Fruit fly (Drosophila melanogaster) whole organism, embryonic: Measurements from ENCODE around the gene CG45073.

Experiments
- CG10462 ChIP-seq: fragments of 200-800 bp; sonication (Bioruptor generic); optimal IDR thresholded peaks from 2 replicates; lab custom pipeline; 2016; ENCODE audit warnings: missing biosample characterization, missing genetic modification characterization
- CG12942 ChIP-seq: fragments of 200-800 bp; sonication (Bioruptor generic); optimal IDR thresholded peaks from 3 replicates; lab custom pipeline; 2016; ENCODE audit warnings: missing biosample characterization, missing genetic modification characterization
- CG13624 ChIP-seq: fragments of 200-800 bp; sonication (Bioruptor generic); optimal IDR thresholded peaks from 2 replicates; lab custom pipeline; 2016; ENCODE audit warnings: missing biosample characterization, missing genetic modification characterization
- CG32532 ChIP-seq: fragments of 200-800 bp; sonication (Bioruptor generic); IDR thresholded peaks from 2 replicates; pipeline ENCODE4 v1.3.6; 2022; ENCODE audit warnings: missing biosample characterization, missing genetic modification characterization
- HLH3B ChIP-seq: fragments of 200-800 bp; sonication (Bioruptor generic); IDR thresholded peaks from 2 replicates; pipeline ENCODE4 v1.3.6; 2022; ENCODE audit warnings: missing biosample characterization, missing genetic modification characterization
- crc ChIP-seq: fragments of 200-800 bp; sonication (Bioruptor generic); optimal IDR thresholded peaks from 2 replicates; lab custom pipeline; 2016; ENCODE audit warnings: missing biosample characterization, missing genetic modification characterization
- dan ChIP-seq: fragments of 200-800 bp; sonication (Bioruptor generic); IDR thresholded peaks from 2 replicates; pipeline ENCODE4 v1.3.6; 2022; ENCODE audit warnings: missing biosample characterization, missing genetic modification characterization
- esg ChIP-seq: fragments of 200-800 bp; sonication (Bioruptor generic); conservative IDR thresholded peaks from 2 replicates; pipeline ENCODE4 v1.3.6; 2022; ENCODE audit warnings: missing biosample characterization, missing genetic modification characterization
- h ChIP-seq: fragments of >200 bp; optimal IDR thresholded peaks from 2 replicates; lab custom pipeline; 2017
- jumu ChIP-seq: fragments of 200-800 bp; sonication (Bioruptor generic); optimal IDR thresholded peaks from 3 replicates; lab custom pipeline; 2016; ENCODE audit warnings: missing biosample characterization, missing genetic modification characterization
- pan ChIP-seq, 4 experiments: fragments of >200 bp in 3 of 4; fragments of 200-800 bp in 1 of 4; sonication (Bioruptor generic) in 1 of 4; optimal IDR thresholded peaks in 3 of 4; IDR thresholded peaks in 1 of 4; 2 replicates each; pipeline versions ENCODE4 v1.3.6 to Lab custom; 2017 to 2022; ENCODE audit warnings: missing biosample characterization in 2 of 4, missing genetic modification characterization in 2 of 4, mixed read lengths in 1 of 4
- pnt ChIP-seq: fragments of 200-800 bp; sonication (Bioruptor generic); optimal IDR thresholded peaks from 3 replicates; lab custom pipeline; 2016; ENCODE audit warnings: missing biosample characterization, missing genetic modification characterization
- run ChIP-seq: fragments of 200-800 bp; sonication (Bioruptor generic); optimal IDR thresholded peaks from 3 replicates; lab custom pipeline; 2018; ENCODE audit warnings: missing biosample characterization, mild to moderate bottlenecking, missing genetic modification characterization
- seq ChIP-seq: fragments of 200-800 bp; sonication (Bioruptor generic); IDR thresholded peaks from 2 replicates; pipeline ENCODE4 v1.3.6; 2022; ENCODE audit warnings: missing biosample characterization, missing genetic modification characterization

DNA sequence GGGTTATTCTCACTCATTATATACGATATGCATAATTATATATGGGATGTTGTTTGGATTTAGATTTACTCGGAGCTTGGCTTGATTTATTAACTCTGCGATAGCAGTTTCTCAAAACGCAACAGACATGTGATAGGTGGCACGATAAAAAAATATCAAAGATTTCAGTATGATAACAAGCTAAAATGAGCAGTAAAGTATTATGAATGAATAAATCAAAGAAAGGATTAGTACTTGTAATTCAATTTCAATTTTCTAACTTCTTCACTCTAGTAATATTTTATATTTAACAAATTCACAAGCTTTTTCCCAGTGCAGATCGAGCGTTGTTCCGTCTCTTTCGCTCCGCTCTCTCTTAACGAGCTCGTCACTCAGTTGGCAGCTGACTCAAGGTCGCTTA is 40.4 kb downstream of the CG45073 start:
- TF ChIP-seq seq (GFP tag; lab: Robert Waterston, UW) (no peak), run (tag; lab: Kevin White, UChicago) (no peak), CG32532 (GFP tag; lab: Robert Waterston, UW) (no peak), jumu (GFP tag; lab: Kevin White, UChicago) (no peak), esg (GFP tag; lab: Robert Waterston, UW) (no peak), crc (no peak), pnt (no peak), pan (optimal IDR thresholded peaks at IDR 0.05; lab: Kevin White, UChicago) (no peak), pan (GFP tag; optimal IDR thresholded peaks at IDR 0.05 in 1 of 2, IDR thresholded peaks at IDR 0.05 in 1 of 2) (no peak), CG13624 (GFP tag; lab: Kevin White, UChicago) (no peak), h (lab: Kevin White, UChicago) (no peak), CG10462 (GFP tag; lab: Kevin White, UChicago) (no peak), dan (GFP tag; lab: Robert Waterston, UW) (no peak), HLH3B (no peak), CG12942 (GFP tag; lab: Kevin White, UChicago) (no peak)
